Fruit fly (Drosophila melanogaster) whole organism, wandering third instar larva: Measurements from ENCODE around the gene CG12702.

Source experiments
- Abd-B ChIP-seq: fragments of >200 bp; optimal IDR thresholded peaks from 2 replicates; lab custom pipeline; 2017; ENCODE audit warnings: missing biosample characterization, missing genetic modification characterization
- CG32264 ChIP-seq: fragments of 200-800 bp; sonication (Bioruptor generic); optimal IDR thresholded peaks from 2 replicates; lab custom pipeline; 2016; ENCODE audit warnings: missing biosample characterization, missing genetic modification characterization
- CG9705 ChIP-seq: fragments of 200-800 bp; sonication (Bioruptor generic); optimal IDR thresholded peaks from 2 replicates; lab custom pipeline; 2018; ENCODE audit warnings: missing biosample characterization, mild to moderate bottlenecking, missing genetic modification characterization
- Dfd ChIP-seq: fragments of >200 bp; optimal IDR thresholded peaks from 2 replicates; lab custom pipeline; 2017; ENCODE audit warnings: missing biosample characterization, missing genetic modification characterization
- Dif ChIP-seq: fragments of 200-275, 200-300 bp; sonication (Bioruptor generic); optimal IDR thresholded peaks from 2 replicates; lab custom pipeline; 2018; ENCODE audit warnings: missing biosample characterization, missing genetic modification characterization; ENCODE audit not compliant: partially characterized antibody
- Hr83 ChIP-seq: fragments of 200-300 bp; sonication (Bioruptor generic); optimal IDR thresholded peaks from 2 replicates; lab custom pipeline; 2016; ENCODE audit warnings: missing biosample characterization, mild to moderate bottlenecking, missing genetic modification characterization, moderate library complexity; ENCODE audit not compliant: poor library complexity, severe bottlenecking
- Mio ChIP-seq: sonication (Bioruptor generic); optimal IDR thresholded peaks from 2 replicates; lab custom pipeline; 2016; ENCODE audit warnings: missing biosample characterization, missing genetic modification characterization
- N ChIP-seq: fragments of >200 bp; optimal IDR thresholded peaks from 2 replicates; lab custom pipeline; 2018; ENCODE audit warnings: missing biosample characterization, missing external identifiers, missing genetic modification characterization
- OdsH ChIP-seq: fragments of 200-800 bp; sonication (Bioruptor generic); optimal IDR thresholded peaks from 2 replicates; lab custom pipeline; 2016; ENCODE audit warnings: missing biosample characterization, mild to moderate bottlenecking, missing genetic modification characterization
- Rel ChIP-seq, 2 experiments: fragments of 200-800 bp; sonication (Bioruptor generic) in 1 of 2; optimal IDR thresholded peaks; 2 replicates in 1 of 2; 3 replicates in 1 of 2; lab custom pipeline; 2016 to 2019; ENCODE audit warnings: mild to moderate bottlenecking in 2 of 2, missing biosample characterization in 2 of 2, missing genetic modification characterization in 2 of 2, moderate library complexity in 1 of 2
- Vsx2 ChIP-seq: fragments of 200-300, 225-300 bp; sonication (Bioruptor generic); optimal IDR thresholded peaks from 2 replicates; lab custom pipeline; 2018; ENCODE audit warnings: missing biosample characterization, missing genetic modification characterization; ENCODE audit not compliant: partially characterized antibody
- brk ChIP-seq: fragments of 200-800 bp; sonication (Bioruptor generic); optimal IDR thresholded peaks from 2 replicates; lab custom pipeline; 2016; ENCODE audit warnings: missing biosample characterization, mild to moderate bottlenecking, missing genetic modification characterization
- dl ChIP-seq, 2 experiments: fragments of 175-275, 200-275 bp in 1 of 2; fragments of 200-275 bp in 1 of 2; sonication (Bioruptor generic); optimal IDR thresholded peaks; lab custom pipeline; 2018; ENCODE audit warnings: mild to moderate bottlenecking in 2 of 2, missing biosample characterization in 2 of 2, missing genetic modification characterization in 2 of 2, moderate library complexity in 2 of 2; ENCODE audit not compliant: partially characterized antibody in 2 of 2, insufficient read depth in 1 of 2
- dmrt93B ChIP-seq: fragments of 200-800 bp; sonication (Bioruptor generic); optimal IDR thresholded peaks from 2 replicates; lab custom pipeline; 2018; ENCODE audit warnings: missing biosample characterization, mild to moderate bottlenecking, missing genetic modification characterization
- ey ChIP-seq: fragments of 200-800 bp; sonication (Bioruptor generic); optimal IDR thresholded peaks from 2 replicates; lab custom pipeline; 2016; ENCODE audit warnings: missing biosample characterization, missing genetic modification characterization
- fru ChIP-seq: fragments of 200-800 bp; sonication (Bioruptor generic); optimal IDR thresholded peaks from 3 replicates; lab custom pipeline; 2016; ENCODE audit warnings: missing biosample characterization, mild to moderate bottlenecking, missing genetic modification characterization
- h ChIP-seq: fragments of 200-800 bp; sonication (Bioruptor generic); optimal IDR thresholded peaks from 3 replicates; lab custom pipeline; 2016; ENCODE audit warnings: missing biosample characterization, mild to moderate bottlenecking, missing genetic modification characterization
- lola ChIP-seq: fragments of >200 bp; optimal IDR thresholded peaks from 2 replicates; lab custom pipeline; 2017; ENCODE audit warnings: missing biosample characterization, missing genetic modification characterization
- psq ChIP-seq: fragments of 200-800 bp; sonication (Bioruptor generic); optimal IDR thresholded peaks from 3 replicates; lab custom pipeline; 2017; ENCODE audit warnings: missing biosample characterization, mild to moderate bottlenecking, missing genetic modification characterization, moderate library complexity
- rgr ChIP-seq: fragments of 200-800 bp; sonication (Bioruptor generic); optimal IDR thresholded peaks from 3 replicates; lab custom pipeline; 2016; ENCODE audit warnings: missing biosample characterization, mild to moderate bottlenecking, missing genetic modification characterization
- sage ChIP-seq: fragments of 200-800 bp; sonication (Bioruptor generic); optimal IDR thresholded peaks from 2 replicates; lab custom pipeline; 2016; ENCODE audit warnings: missing biosample characterization, mild to moderate bottlenecking, missing genetic modification characterization
- sv ChIP-seq: fragments of 200-800 bp; sonication (Bioruptor generic); optimal IDR thresholded peaks from 3 replicates; lab custom pipeline; 2016; ENCODE audit warnings: missing biosample characterization, missing genetic modification characterization
- usp ChIP-seq: fragments of >200 bp; optimal IDR thresholded peaks from 2 replicates; lab custom pipeline; 2017; ENCODE audit warnings: missing biosample characterization, missing genetic modification characterization

Gene CG12702

dm6 chrX:19783457-19783856, 18.8 kb upstream of the CG12702 start, which contains the start of gene zld:
Gene zld (minus strand): TSS chrX:19783548.
- peak; percentile 9 for TF ChIP-seq Dif (GFP tag; lab: Kevin White, UChicago)
- TF ChIP-seq psq (GFP tag; lab: Kevin White, UChicago), result peak; percentile 2
- no peak for TF ChIP-seq dl (GFP tag; optimal IDR thresholded peaks at IDR 0.05; lab: Kevin White, UChicago; ENCODE audit: insufficient read depth in 1 of 2, partially characterized antibody in 2 of 2)

- TF ChIP-seq psq (GFP tag; lab: Kevin White, UChicago), result peak; percentile 93
- TF ChIP-seq Hr83 (GFP tag; lab: Kevin White, UChicago), result no peak
Measured at dm6 chrX:19782736-19783325, 18.2 kb upstream of the CG12702 start.

dm6 chrX:19781861-19782260, 17.2 kb upstream of the CG12702 start:
- TF ChIP-seq Dfd (GFP tag; lab: Kevin White, UChicago) (peak; percentile 90), CG9705 (no peak)

dm6 chrX:19775055-19775645, 10.5 kb upstream of the CG12702 start:
- TF ChIP-seq psq (GFP tag; lab: Kevin White, UChicago) (peak; percentile 86), rgr (GFP tag; lab: Kevin White, UChicago) (no peak), ey (GFP tag; lab: Kevin White, UChicago) (no peak)

dm6 chrX:19773734-19774702, 9.3 kb upstream of the CG12702 start:
- TF ChIP-seq Dfd (GFP tag; lab: Kevin White, UChicago) (peak; percentile 47), CG32264 (GFP tag; lab: Kevin White, UChicago) (no peak), Vsx2 (GFP tag; lab: Kevin White, UChicago) (peak; percentile 14), lola (no peak), Mio (GFP tag; lab: Kevin White, UChicago) (no peak), sage (no peak), usp (no peak), Abd-B (GFP tag; lab: Kevin White, UChicago) (no peak), brk (GFP tag; lab: Kevin White, UChicago) (peak; percentile 35), dmrt93B (GFP tag; lab: Kevin White, UChicago) (no peak), OdsH (GFP tag; lab: Kevin White, UChicago) (no peak), dl (GFP tag; optimal IDR thresholded peaks at IDR 0.05; lab: Kevin White, UChicago; ENCODE audit: insufficient read depth in 1 of 2, partially characterized antibody in 2 of 2) (peak in 1 of 2 experiments; percentile 6), psq (GFP tag; lab: Kevin White, UChicago) (peak; percentile 99), h (GFP tag; lab: Kevin White, UChicago) (no peak), Rel (GFP tag; optimal IDR thresholded peaks at IDR 0.05; lab: Kevin White, UChicago) (no peak), Rel (tag; optimal IDR thresholded peaks at IDR 0.05; lab: Kevin White, UChicago) (no peak)

- no peak for TF ChIP-seq N
- no peak for TF ChIP-seq ey (GFP tag; lab: Kevin White, UChicago)
- TF ChIP-seq Rel (GFP tag; optimal IDR thresholded peaks at IDR 0.05; lab: Kevin White, UChicago), result no peak
- TF ChIP-seq Rel (tag; optimal IDR thresholded peaks at IDR 0.05; lab: Kevin White, UChicago), result no peak
- no peak for TF ChIP-seq Dif (GFP tag; lab: Kevin White, UChicago)
- TF ChIP-seq fru, result no peak
- no peak for TF ChIP-seq dmrt93B (GFP tag; lab: Kevin White, UChicago)
- TF ChIP-seq brk (GFP tag; lab: Kevin White, UChicago), result no peak
- no peak for TF ChIP-seq sv (GFP tag; lab: Kevin White, UChicago)
Measured at dm6 chrX:19772002-19772622, 7.4 kb upstream of the CG12702 start.
